Worm (Caenorhabditis elegans) whole organism, dauer: ENCODE measurements around the gene ttr-30.
"Not testable (repeated sequence)": the region's sequence is repeated elsewhere in the genome, so short reads cannot be mapped to it uniquely, and the experiment has no call there.

Experiments
- unc-62 ChIP-seq: sonication (generic microtip); optimal IDR thresholded peaks from 2 replicates; lab custom pipeline; 2017; ENCODE audit warnings: missing biosample characterization, missing genetic modification reagents, missing genetic modification characterization

ttr-30 gene

ce11 chrX:7315329-7315728, 15.4 kb upstream of the ttr-30 start, which contains the start of gene spp-3:
spp-3 (minus strand) TSS chrX:7315353.
- TF ChIP-seq unc-62, result no peak

ce11 chrX:7316485-7317391, 14.0 kb upstream of the ttr-30 start, which contains the start of the genes spp-2 and spp-6:
spp-2 (minus strand) TSS chrX:7316818.
spp-6 (plus strand) TSS chrX:7317341.
- no peak for TF ChIP-seq unc-62

ce11 chrX:7318639-7319038, 12.1 kb upstream of the ttr-30 start, which contains the start of gene spp-4:
spp-4 (minus strand) TSS chrX:7318756.
- no peak for TF ChIP-seq unc-62

- no peak for TF ChIP-seq unc-62
These were observed 10.5 kb upstream of the ttr-30 start, which contains the start of gene spp-5 for ce11 chrX:7320115-7320711. spp-5 (minus strand) TSS chrX:7320354.

- TF ChIP-seq unc-62, result no peak
These were observed 8.4 kb upstream of the ttr-30 start, which contains the start of gene T08A9.13 for ce11 chrX:7322323-7322722. T08A9.13 (minus strand) TSS chrX:7322423.

- TF ChIP-seq unc-62, result no peak
These were observed 7.1 kb upstream of the ttr-30 start for ce11 chrX:7323604-7324003.

- TF ChIP-seq unc-62, result no peak
These were observed 3.6 kb upstream of the ttr-30 start, which contains the start of gene sng-1 for ce11 chrX:7326967-7327651. sng-1 (plus strand) TSS chrX:7327601.

ce11 chrX:7328065-7328564, 2.6 kb upstream of the ttr-30 start:
- no peak for TF ChIP-seq unc-62

- no peak for TF ChIP-seq unc-62
These were observed 1.1 kb upstream of the ttr-30 start, which contains the start of gene ttr-59 for ce11 chrX:7329601-7330000. ttr-59 (plus strand) TSS chrX:7329818.

ce11 chrX:7334302-7334724, 3.6 kb downstream of the ttr-30 start, which contains the start of gene epg-7:
epg-7 (plus strand) TSS chrX:7334714.
- no peak for TF ChIP-seq unc-62

ce11 chrX:7340394-7340793, 9.6 kb downstream of the ttr-30 start:
- no peak for TF ChIP-seq unc-62

- no peak for TF ChIP-seq unc-62
These were observed 10.3 kb downstream of the ttr-30 start, which contains the start of gene C07D8.6 for ce11 chrX:7340915-7341559. C07D8.6 (plus strand) TSS chrX:7341509.

- TF ChIP-seq unc-62, result no peak
These were observed 12.5 kb downstream of the ttr-30 start for ce11 chrX:7343218-7343617.

ce11 chrX:7343747-7344146, 13.0 kb downstream of the ttr-30 start, which contains the start of gene C07D8.5:
C07D8.5 (plus strand) TSS chrX:7344047.
- no peak for TF ChIP-seq unc-62

ce11 chrX:7365267-7365666, 34.5 kb downstream of the ttr-30 start, which contains the start of gene C56G3.2:
C56G3.2 (plus strand) TSS chrX:7365567.
- TF ChIP-seq unc-62, result not testable (repeated sequence)

ce11 chrX:7369770-7370169, 39.0 kb downstream of the ttr-30 start:
- TF ChIP-seq unc-62, result no peak
